Fruit fly (Drosophila melanogaster): Measurements from ENCODE around the gene CG42728.

The CG42728 gene

dm6 chr3L:15523806-15524346, 4.1 kb downstream of the CG42728 start, which contains the start of gene CG7945:
Gene CG7945, minus strand, starts transcription at chr3L:15524137.
- TF ChIP-seq EcR (GFP tag; optimal IDR thresholded peaks at IDR 0.05) (no peak), psq (optimal IDR thresholded peaks at IDR 0.05) (no peak), usp (GFP tag; optimal IDR thresholded peaks at IDR 0.05) (no peak), Dll (optimal IDR thresholded peaks at IDR 0.05) (no peak), CG8478 (optimal IDR thresholded peaks at IDR 0.05) (no peak), pan (optimal IDR thresholded peaks at IDR 0.05) (no peak)

dm6 chr3L:15520320-15520719, 7.7 kb downstream of the CG42728 start, which contains the start of gene yellow-k:
Gene yellow-k, plus strand, starts transcription at chr3L:15520620.
- TF ChIP-seq pan (optimal IDR thresholded peaks at IDR 0.05) (no peak), usp (GFP tag; optimal IDR thresholded peaks at IDR 0.05) (no peak), psq (optimal IDR thresholded peaks at IDR 0.05) (no peak), CG8478 (optimal IDR thresholded peaks at IDR 0.05) (no peak), EcR (GFP tag; optimal IDR thresholded peaks at IDR 0.05) (no peak), Dll (optimal IDR thresholded peaks at IDR 0.05) (no peak)

- TF ChIP-seq usp (GFP tag; optimal IDR thresholded peaks at IDR 0.05) (no peak), CG8478 (optimal IDR thresholded peaks at IDR 0.05) (no peak), pan (optimal IDR thresholded peaks at IDR 0.05) (no peak), Dll (optimal IDR thresholded peaks at IDR 0.05) (no peak), EcR (GFP tag; optimal IDR thresholded peaks at IDR 0.05) (no peak), psq (optimal IDR thresholded peaks at IDR 0.05) (no peak)
These were observed 8.1 kb downstream of the CG42728 start for dm6 chr3L:15519920-15520319.

- TF ChIP-seq usp (GFP tag; optimal IDR thresholded peaks at IDR 0.05) (no peak), EcR (GFP tag; optimal IDR thresholded peaks at IDR 0.05) (no peak), CG8478 (optimal IDR thresholded peaks at IDR 0.05) (no peak), psq (optimal IDR thresholded peaks at IDR 0.05) (no peak), Dll (optimal IDR thresholded peaks at IDR 0.05) (no peak), pan (optimal IDR thresholded peaks at IDR 0.05) (no peak)
These were observed 8.5 kb downstream of the CG42728 start, which contains the start of gene mex1 for dm6 chr3L:15519492-15519891. Gene mex1, minus strand, starts transcription at chr3L:15519592.

dm6 chr3L:15518344-15518743, 9.7 kb downstream of the CG42728 start:
- no peak for TF ChIP-seq EcR (GFP tag; optimal IDR thresholded peaks at IDR 0.05)
- TF ChIP-seq Dll (optimal IDR thresholded peaks at IDR 0.05), result no peak
- TF ChIP-seq pan (optimal IDR thresholded peaks at IDR 0.05), result no peak
- no peak for TF ChIP-seq usp (GFP tag; optimal IDR thresholded peaks at IDR 0.05)

dm6 chr3L:15517508-15517907, 10.5 kb downstream of the CG42728 start:
- TF ChIP-seq CG8478 (optimal IDR thresholded peaks at IDR 0.05) (no peak), psq (optimal IDR thresholded peaks at IDR 0.05) (no peak), usp (GFP tag; optimal IDR thresholded peaks at IDR 0.05) (no peak), EcR (GFP tag; optimal IDR thresholded peaks at IDR 0.05) (no peak), Dll (optimal IDR thresholded peaks at IDR 0.05) (no peak), pan (optimal IDR thresholded peaks at IDR 0.05) (no peak)

- no peak for TF ChIP-seq psq (optimal IDR thresholded peaks at IDR 0.05)
- TF ChIP-seq usp (GFP tag; optimal IDR thresholded peaks at IDR 0.05), result no peak
- TF ChIP-seq pan (optimal IDR thresholded peaks at IDR 0.05), result no peak
- no peak for TF ChIP-seq EcR (GFP tag; optimal IDR thresholded peaks at IDR 0.05)
- TF ChIP-seq Dll (optimal IDR thresholded peaks at IDR 0.05), result no peak
- no peak for TF ChIP-seq CG8478 (optimal IDR thresholded peaks at IDR 0.05)
These were observed 11.0 kb downstream of the CG42728 start, which contains the start of gene CG13454 for dm6 chr3L:15516956-15517355. Gene CG13454, minus strand, starts transcription at chr3L:15517056.

- TF ChIP-seq Dll (optimal IDR thresholded peaks at IDR 0.05), result no peak
- no peak for TF ChIP-seq CG8478 (optimal IDR thresholded peaks at IDR 0.05)
- no peak for TF ChIP-seq psq (optimal IDR thresholded peaks at IDR 0.05)
- no peak for TF ChIP-seq usp (GFP tag; optimal IDR thresholded peaks at IDR 0.05)
- TF ChIP-seq pan (optimal IDR thresholded peaks at IDR 0.05), result no peak
- TF ChIP-seq EcR (GFP tag; optimal IDR thresholded peaks at IDR 0.05), result no peak
These were observed 11.6 kb downstream of the CG42728 start for dm6 chr3L:15516440-15516839.

- TF ChIP-seq pan (optimal IDR thresholded peaks at IDR 0.05) (no peak), CG8478 (optimal IDR thresholded peaks at IDR 0.05) (no peak), psq (optimal IDR thresholded peaks at IDR 0.05) (no peak), EcR (GFP tag; optimal IDR thresholded peaks at IDR 0.05) (no peak), Dll (optimal IDR thresholded peaks at IDR 0.05) (no peak)
These were observed 13.0 kb downstream of the CG42728 start for dm6 chr3L:15514814-15515495.

- TF ChIP-seq pan (optimal IDR thresholded peaks at IDR 0.05), result no peak
These were observed 13.6 kb downstream of the CG42728 start for dm6 chr3L:15514405-15514804.

dm6 chr3L:15513726-15514125, 14.3 kb downstream of the CG42728 start:
- TF ChIP-seq EcR (GFP tag; optimal IDR thresholded peaks at IDR 0.05) (no peak), psq (optimal IDR thresholded peaks at IDR 0.05) (no peak), CG8478 (optimal IDR thresholded peaks at IDR 0.05) (no peak), Dll (optimal IDR thresholded peaks at IDR 0.05) (no peak), usp (GFP tag; optimal IDR thresholded peaks at IDR 0.05) (no peak), pan (optimal IDR thresholded peaks at IDR 0.05) (no peak)

- TF ChIP-seq EcR (GFP tag; optimal IDR thresholded peaks at IDR 0.05) (no peak), usp (GFP tag; optimal IDR thresholded peaks at IDR 0.05) (no peak), CG8478 (optimal IDR thresholded peaks at IDR 0.05) (no peak), psq (optimal IDR thresholded peaks at IDR 0.05) (no peak), Dll (optimal IDR thresholded peaks at IDR 0.05) (no peak), pan (optimal IDR thresholded peaks at IDR 0.05) (no peak)
These were observed 14.7 kb downstream of the CG42728 start for dm6 chr3L:15513264-15513663.

All from whole organism.